Worm (Caenorhabditis elegans): ENCODE measurements around the gene ugt-8.
"Not testable (repeated sequence)": the region's sequence is repeated elsewhere in the genome, so short reads cannot be mapped to it uniquely, and the experiment has no call there.

The ugt-8 gene

DNA sequence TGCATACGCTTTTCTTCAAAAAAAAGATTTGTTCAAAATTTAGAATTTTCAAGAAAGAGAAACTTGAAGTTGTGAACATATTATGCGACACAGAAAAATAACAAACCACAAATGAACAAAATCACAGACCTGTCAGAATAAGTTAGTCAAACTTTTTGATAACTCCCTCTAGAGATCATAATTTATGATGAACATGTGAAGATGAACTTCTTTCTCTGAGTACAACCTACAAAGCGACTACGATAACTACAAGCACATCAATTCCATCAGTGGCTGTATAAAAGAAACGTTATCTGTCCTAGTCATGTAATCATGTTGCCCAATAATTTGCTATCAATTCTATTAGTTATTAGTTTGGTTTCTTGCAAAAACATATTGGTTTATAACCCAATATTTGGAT lies 8.0 kb upstream of the ugt-8 start, which contains the start of gene ugt-9:
Gene ugt-9, plus strand, starts transcription at position 305 of the 400 bp plus-strand sequence.
- TF ChIP-seq dpff-1 (tag; optimal IDR thresholded peaks at IDR 0.05) (no peak), lsl-1 (GFP tag; optimal IDR thresholded peaks at IDR 0.05) (no peak), zim-3 (tag; optimal IDR thresholded peaks at IDR 0.05) (no peak), sea-2 (GFP tag; IDR thresholded peaks at IDR 0.05) (no peak), ztf-25 (GFP tag; IDR thresholded peaks at IDR 0.05) (no peak), Y56A3A.18 (GFP tag; IDR thresholded peaks at IDR 0.05) (no peak), F10E7.11 (tag; optimal IDR thresholded peaks at IDR 0.05) (no peak), Y79H2A.3 (GFP tag; conservative IDR thresholded peaks at IDR 0.05) (no peak)

DNA sequence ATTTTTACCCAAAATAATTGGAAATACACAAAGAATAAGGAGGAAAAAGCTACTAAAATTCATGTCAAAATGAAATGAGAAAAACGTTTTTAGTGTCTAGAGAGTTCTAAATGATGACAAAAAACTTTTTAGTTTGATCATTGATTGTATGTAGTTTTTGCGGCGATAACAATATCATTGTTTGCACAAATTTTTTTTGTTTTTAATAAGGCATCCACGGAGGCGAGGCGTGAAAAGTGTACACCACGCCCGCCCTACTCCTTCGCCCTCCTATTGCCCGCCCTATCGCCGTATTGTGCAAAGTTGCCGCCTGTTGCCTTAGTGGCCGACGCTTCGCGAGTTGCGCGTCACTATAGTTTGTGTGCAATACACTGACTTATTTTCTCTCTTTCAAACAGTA lies 3.7 kb upstream of the ugt-8 start, which contains the start of gene ugt-10:
Gene ugt-10, minus strand, starts transcription at position 101 of the 400 bp plus-strand sequence.
- TF ChIP-seq snpc-4 (GFP tag; optimal IDR thresholded peaks at IDR 0.05) = not testable (repeated sequence)
- TF ChIP-seq snpc-4 (tag; optimal IDR thresholded peaks at IDR 0.05) (peak in 1 of 4 experiments; percentile 41), hmg-1.2 (GFP tag; IDR thresholded peaks at IDR 0.05) (peak; percentile 62)

DNA sequence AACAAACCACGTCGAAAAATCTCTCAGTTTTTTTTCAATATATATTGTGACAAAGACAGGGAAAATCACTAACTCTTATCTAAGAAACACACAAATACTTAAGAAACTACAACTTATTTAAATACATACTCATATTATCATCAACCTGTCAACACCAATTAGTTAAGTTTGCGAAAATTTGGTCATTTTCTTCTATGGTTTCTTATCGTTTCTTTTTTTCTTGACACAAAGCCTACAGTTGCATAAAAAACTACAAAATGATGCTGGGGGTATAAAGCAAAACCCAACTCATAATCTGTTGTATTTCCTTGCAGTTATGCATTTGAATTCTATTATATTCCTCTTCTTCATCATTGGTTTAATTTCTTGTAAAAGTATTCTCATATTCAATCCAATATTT lies 2.7 kb upstream of the ugt-8 start, which contains the start of gene ugt-67:
Gene ugt-67, plus strand, starts transcription at position 301 of the 400 bp plus-strand sequence.
- TF ChIP-seq snpc-4 (GFP tag; optimal IDR thresholded peaks at IDR 0.05) (no peak), snpc-4 (tag; optimal IDR thresholded peaks at IDR 0.05) (no peak), ceh-40 (GFP tag; IDR thresholded peaks at IDR 0.05) (no peak), aptf-3 (GFP tag; IDR thresholded peaks at IDR 0.05) (no peak), F37B4.10 (GFP tag; IDR thresholded peaks at IDR 0.05) (no peak), F10E7.11 (tag; optimal IDR thresholded peaks at IDR 0.05) (no peak), zim-3 (tag; optimal IDR thresholded peaks at IDR 0.05) (no peak)

DNA sequence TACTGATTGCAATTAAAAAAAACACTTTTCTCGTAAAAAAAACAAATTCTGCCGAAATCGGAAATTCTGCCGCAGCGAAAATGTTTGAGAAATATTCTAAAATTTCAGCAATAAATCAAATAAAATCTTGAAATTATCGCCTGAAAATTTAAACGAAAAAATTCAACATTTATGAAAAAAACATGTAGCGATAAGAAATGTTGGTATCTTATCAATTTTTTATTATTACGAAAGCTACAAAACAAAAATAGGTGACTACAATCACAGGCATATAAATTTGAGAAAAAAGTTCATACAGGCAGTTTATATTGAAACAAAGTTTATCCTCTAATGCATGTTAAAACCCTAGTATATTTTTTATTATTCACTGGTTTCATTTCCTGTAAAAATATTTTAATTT lies 2.2 kb downstream of the ugt-8 start, which contains the start of gene ugt-14:
Gene ugt-14, plus strand, starts transcription at position 301 of the 400 bp plus-strand sequence.
- no peak for TF ChIP-seq ztf-26 (tag; optimal IDR thresholded peaks at IDR 0.05)
- no peak for TF ChIP-seq nfya-2 (GFP tag; IDR thresholded peaks at IDR 0.05)
- no peak for TF ChIP-seq F55B11.4 (tag; optimal IDR thresholded peaks at IDR 0.05; ENCODE audit: borderline replicate concordance, insufficient read depth)
- TF ChIP-seq lsy-27 (tag; optimal IDR thresholded peaks at IDR 0.05; ENCODE audit: borderline replicate concordance, insufficient read depth) = no peak
- TF ChIP-seq lag-1 (GFP tag; IDR thresholded peaks at IDR 0.05) = no peak
- no peak for TF ChIP-seq madf-3 (GFP tag; IDR thresholded peaks at IDR 0.05)
- no peak for TF ChIP-seq mel-28 (tag; optimal IDR thresholded peaks at IDR 0.05; ENCODE audit: borderline replicate concordance)
- no peak for TF ChIP-seq chd-7 (tag; optimal IDR thresholded peaks at IDR 0.05)
- no peak for TF ChIP-seq dpl-1 (GFP tag; optimal IDR thresholded peaks at IDR 0.05)

DNA sequence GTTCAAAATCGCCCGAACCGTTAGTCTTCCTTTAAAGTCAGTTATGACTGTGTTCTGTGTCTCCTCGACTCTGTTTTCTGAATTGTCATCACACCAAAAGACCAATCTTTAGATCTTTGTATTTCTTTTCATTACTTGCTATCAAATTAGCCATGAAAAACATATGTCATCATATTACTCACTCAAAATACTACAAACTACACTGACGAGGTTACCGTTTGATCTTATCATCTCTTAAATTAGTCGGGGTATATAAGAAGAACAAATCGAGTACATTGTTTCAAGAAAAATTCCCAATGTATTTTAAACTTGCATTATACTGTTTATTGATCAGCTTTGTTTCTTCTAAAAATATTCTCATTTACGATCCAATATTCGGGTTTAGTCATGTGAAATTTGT lies 4.9 kb downstream of the ugt-8 start, which contains the start of gene ugt-13:
Gene ugt-13, plus strand, starts transcription at position 294 of the 400 bp plus-strand sequence.
- TF ChIP-seq atf-7 (tag; optimal IDR thresholded peaks at IDR 0.05) (no peak), lin-26 (GFP tag; IDR thresholded peaks at IDR 0.05) (no peak), lin-40 (tag; optimal IDR thresholded peaks at IDR 0.05) (peak; percentile 7), egl-18 (GFP tag; IDR thresholded peaks at IDR 0.05) (no peak), ztf-3 (GFP tag; optimal IDR thresholded peaks at IDR 0.05) (no peak), C06A6.2 (GFP tag; conservative IDR thresholded peaks at IDR 0.05) (no peak), tbp1 (GFP tag; optimal IDR thresholded peaks at IDR 0.05) (no peak)

DNA sequence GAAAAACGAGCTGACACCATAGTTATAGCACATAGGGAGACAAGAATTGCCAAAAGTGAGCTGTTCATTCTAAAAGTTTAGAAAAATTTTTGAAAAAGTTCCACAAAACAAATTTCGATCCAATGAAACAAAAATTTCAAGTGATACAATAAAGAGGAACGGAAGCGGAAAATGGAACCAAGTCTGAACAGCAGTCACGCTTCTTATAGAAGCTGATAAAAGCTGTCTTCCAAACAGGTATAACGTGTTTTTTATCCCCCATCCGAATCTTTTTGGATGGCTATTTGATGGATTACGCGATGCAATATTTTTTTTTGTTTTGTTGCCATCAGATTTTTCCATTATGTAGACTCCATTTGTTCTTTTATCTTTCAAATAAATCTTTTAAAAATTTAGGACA lies 8.6 kb downstream of the ugt-8 start, which contains the start of gene H23N18.5:
Gene H23N18.5, minus strand, starts transcription at position 69 of the 400 bp plus-strand sequence.
- TF ChIP-seq ztf-6 (GFP tag; IDR thresholded peaks at IDR 0.05) (no peak), D2030.7 (GFP tag; IDR thresholded peaks at IDR 0.05) (no peak), Y53G8AR.9 (GFP tag; conservative IDR thresholded peaks at IDR 0.05) (no peak), F37B4.10 (GFP tag; IDR thresholded peaks at IDR 0.05) (no peak), rcor-1 (GFP tag; IDR thresholded peaks at IDR 0.05) (no peak), athp-1 (tag; optimal IDR thresholded peaks at IDR 0.05) (no peak), tbx-9 (tag; optimal IDR thresholded peaks at IDR 0.05; ENCODE audit: borderline replicate concordance) (no peak), F55B11.4 (tag; optimal IDR thresholded peaks at IDR 0.05; ENCODE audit: borderline replicate concordance, insufficient read depth) (no peak), hlh-12 (tag; optimal IDR thresholded peaks at IDR 0.05) (no peak), atf-7 (tag; optimal IDR thresholded peaks at IDR 0.05) (no peak), dpff-1 (tag; optimal IDR thresholded peaks at IDR 0.05) (no peak), hmg-1.2 (GFP tag; IDR thresholded peaks at IDR 0.05) (no peak), aptf-3 (GFP tag; IDR thresholded peaks at IDR 0.05) (no peak), bed-1 (GFP tag; IDR thresholded peaks at IDR 0.05) (no peak), lsy-27 (tag; optimal IDR thresholded peaks at IDR 0.05; ENCODE audit: borderline replicate concordance, insufficient read depth) (no peak), Y67H2A.10 (GFP tag; conservative IDR thresholded peaks at IDR 0.05) (no peak), F57A8.1 (GFP tag; optimal IDR thresholded peaks at IDR 0.05) (no peak)

All from whole organism, young adult.